Worm (Caenorhabditis elegans): ENCODE data around the gene trx-3.

- TF ChIP-seq nhr-28 (tag; optimal IDR thresholded peaks at IDR 0.05) (no peak), ceh-82 (tag; optimal IDR thresholded peaks at IDR 0.05) (no peak)
These were observed 2.3 kb upstream of the trx-3 start for ce11 chrIV:4484555-4484954.
